1 worm cellular context compared by ENCODE assay signal in genomic region chrV:6524757-6525156, ce11.
TF ChIP-seq lines count a peak whose summit lies in the region.

Gene acs-1, plus strand, starts transcription at chrV:6524989.

TF ChIP-seq in whole organism, L4 larva, 104 proteins besides CTCF, POLR2A, EP300 and RAD21 (continued from another document):
- TF ChIP-seq F44E2.7 (GFP tag; IDR thresholded peaks at IDR 0.05; lab: Robert Waterston, UW), result no peak
- no peak for TF ChIP-seq ZK546.5 (tag; optimal IDR thresholded peaks at IDR 0.05; lab: Kevin White, UChicago)
- TF ChIP-seq mxl-2 (GFP tag; conservative IDR thresholded peaks at IDR 0.05; lab: Robert Waterston, UW), result no peak
- TF ChIP-seq tag-97 (GFP tag; IDR thresholded peaks at IDR 0.05; lab: Robert Waterston, UW), result no peak
- no peak for TF ChIP-seq nhr-10 (tag; optimal IDR thresholded peaks at IDR 0.05; lab: Kevin White, UChicago)
- no peak for TF ChIP-seq lin-39 (tag; optimal IDR thresholded peaks at IDR 0.05; lab: Kevin White, UChicago)
- TF ChIP-seq lin-29 (GFP tag; IDR thresholded peaks at IDR 0.05; lab: Robert Waterston, UW), result no peak
- no peak for TF ChIP-seq spr-3 (GFP tag; optimal IDR thresholded peaks at IDR 0.05; lab: Kevin White, UChicago)
- no peak for TF ChIP-seq ceh-20 (GFP tag; IDR thresholded peaks at IDR 0.05; lab: Robert Waterston, UW)
- TF ChIP-seq lim-7 (GFP tag; IDR thresholded peaks at IDR 0.05; lab: Robert Waterston, UW), result no peak
- no peak for TF ChIP-seq Y48G9A.11 (GFP tag; IDR thresholded peaks at IDR 0.05; lab: Robert Waterston, UW)
- TF ChIP-seq mdt-29 (GFP tag; IDR thresholded peaks at IDR 0.05; lab: Robert Waterston, UW), result no peak
- TF ChIP-seq tra-1 (GFP tag; IDR thresholded peaks at IDR 0.05; lab: Robert Waterston, UW), result peak; percentile 54; the same call in 1 of the 2 replicates
- TF ChIP-seq Y75B8A.6 (GFP tag; IDR thresholded peaks at IDR 0.05; lab: Robert Waterston, UW), result no peak
- no peak for TF ChIP-seq nhr-102 (tag; optimal IDR thresholded peaks at IDR 0.05; lab: Kevin White, UChicago)
- no peak for TF ChIP-seq saeg-2 (GFP tag; IDR thresholded peaks at IDR 0.05; lab: Robert Waterston, UW)
- no peak for TF ChIP-seq mes-2 (tag; optimal IDR thresholded peaks at IDR 0.05; lab: Kevin White, UChicago; ENCODE audit: poor library complexity, severe bottlenecking)
- TF ChIP-seq lin-15B (tag; optimal IDR thresholded peaks at IDR 0.05; lab: Kevin White, UChicago), result no peak
- TF ChIP-seq daf-8 (GFP tag; IDR thresholded peaks at IDR 0.05; lab: Robert Waterston, UW), result no peak
- TF ChIP-seq skn-1 (tag; optimal IDR thresholded peaks at IDR 0.05; lab: Kevin White, UChicago), result no peak
- TF ChIP-seq nhr-76 (tag; optimal IDR thresholded peaks at IDR 0.05; lab: Kevin White, UChicago), result no peak
- TF ChIP-seq vab-7 (GFP tag; IDR thresholded peaks at IDR 0.05; lab: Robert Waterston, UW), result no peak
- no peak for TF ChIP-seq fkh-10 (GFP tag; optimal IDR thresholded peaks at IDR 0.05; lab: Kevin White, UChicago)
- TF ChIP-seq lin-13 (GFP tag; optimal IDR thresholded peaks at IDR 0.05; lab: Kevin White, UChicago), result no peak
- TF ChIP-seq gei-8 (GFP tag; optimal IDR thresholded peaks at IDR 0.05; lab: Kevin White, UChicago), result no peak
- TF ChIP-seq nhr-77 (tag; optimal IDR thresholded peaks at IDR 0.05; lab: Kevin White, UChicago), result peak; percentile 6
- TF ChIP-seq ztf-7 (tag; optimal IDR thresholded peaks at IDR 0.05; lab: Kevin White, UChicago), result no peak
- no peak for TF ChIP-seq zip-11 (GFP tag; IDR thresholded peaks at IDR 0.05; lab: Robert Waterston, UW)
- no peak for TF ChIP-seq ctbp-1 (GFP tag; IDR thresholded peaks at IDR 0.05; lab: Robert Waterston, UW)
- TF ChIP-seq dmd-6 (GFP tag; IDR thresholded peaks at IDR 0.05; lab: Robert Waterston, UW), result peak; percentile 89
- no peak for TF ChIP-seq aha-1 (tag; lab: Kevin White, UChicago)
- no peak for TF ChIP-seq egl-43 (GFP tag; IDR thresholded peaks at IDR 0.05; lab: Robert Waterston, UW)
- TF ChIP-seq D1046.2 (GFP tag; IDR thresholded peaks at IDR 0.05; lab: Robert Waterston, UW), result no peak
- TF ChIP-seq hmg-1.1 (GFP tag; IDR thresholded peaks at IDR 0.05; lab: Robert Waterston, UW), result no peak
- TF ChIP-seq unc-130 (GFP tag; optimal IDR thresholded peaks at IDR 0.05; lab: Kevin White, UChicago), result no peak
- no peak for TF ChIP-seq zip-2 (tag; optimal IDR thresholded peaks at IDR 0.05; lab: Kevin White, UChicago)
- peak; percentile 86 for TF ChIP-seq hlh-11 (tag; optimal IDR thresholded peaks at IDR 0.05; lab: Kevin White, UChicago)
- no peak for TF ChIP-seq hif-1 (tag; optimal IDR thresholded peaks at IDR 0.05; lab: Kevin White, UChicago)
- no peak for TF ChIP-seq daf-16 (GFP tag; optimal IDR thresholded peaks at IDR 0.05; lab: Kevin White, UChicago)
- peak; percentile 69 for TF ChIP-seq daf-16 (tag; optimal IDR thresholded peaks at IDR 0.05; lab: Kevin White, UChicago)
- TF ChIP-seq dpl-1 (GFP tag; optimal IDR thresholded peaks at IDR 0.05; lab: Kevin White, UChicago), result no peak
- TF ChIP-seq nhr-28 (tag; optimal IDR thresholded peaks at IDR 0.05; lab: Kevin White, UChicago), result peak; percentile 71
